Fruit fly (Drosophila melanogaster): Measurements from ENCODE around the gene CG10195.

Gene CG10195

dm6 chr2L:19479249-19479984 lies 5.1 kb downstream of the CG10195 start:
- TF ChIP-seq Abd-B (GFP tag; optimal IDR thresholded peaks at IDR 0.05) = no peak
- TF ChIP-seq dl (GFP tag; optimal IDR thresholded peaks at IDR 0.05; ENCODE audit: insufficient read depth in 1 of 2, partially characterized antibody in 2 of 2) = no peak

dm6 chr2L:19473397-19474009 lies 11.0 kb downstream of the CG10195 start:
- TF ChIP-seq brk (GFP tag; optimal IDR thresholded peaks at IDR 0.05) (no peak), Dfd (GFP tag; optimal IDR thresholded peaks at IDR 0.05) (no peak), tai (GFP tag; optimal IDR thresholded peaks at IDR 0.05) (no peak), Vsx2 (GFP tag; optimal IDR thresholded peaks at IDR 0.05; ENCODE audit: partially characterized antibody) (no peak), dsf (GFP tag; optimal IDR thresholded peaks at IDR 0.05; ENCODE audit: borderline replicate concordance) (no peak), Hr78 (GFP tag; optimal IDR thresholded peaks at IDR 0.05) (no peak), Rel (GFP tag; optimal IDR thresholded peaks at IDR 0.05) (no peak), Rel (tag; optimal IDR thresholded peaks at IDR 0.05) (no peak), Dif (GFP tag; optimal IDR thresholded peaks at IDR 0.05; ENCODE audit: partially characterized antibody) (no peak), foxo (GFP tag; optimal IDR thresholded peaks at IDR 0.05) (no peak), rgr (GFP tag; optimal IDR thresholded peaks at IDR 0.05) (no peak), CG32264 (GFP tag; optimal IDR thresholded peaks at IDR 0.05) (no peak), dmrt93B (GFP tag; optimal IDR thresholded peaks at IDR 0.05) (no peak), fru (GFP tag; optimal IDR thresholded peaks at IDR 0.05) (no peak), Myc (optimal IDR thresholded peaks at IDR 0.05) (no peak), GATAd (GFP tag; optimal IDR thresholded peaks at IDR 0.05) (no peak), psq (GFP tag; optimal IDR thresholded peaks at IDR 0.05) (no peak), pan (optimal IDR thresholded peaks at IDR 0.05) (no peak)

- TF ChIP-seq Mio (GFP tag; optimal IDR thresholded peaks at IDR 0.05) = no peak
- TF ChIP-seq Hr83 (GFP tag; optimal IDR thresholded peaks at IDR 0.05; ENCODE audit: poor library complexity, severe bottlenecking) = no peak
- no peak for TF ChIP-seq N (GFP tag; optimal IDR thresholded peaks at IDR 0.05)
Observed at dm6 chr2L:19472256-19472655, 12.2 kb downstream of the CG10195 start.

- TF ChIP-seq foxo (GFP tag; optimal IDR thresholded peaks at IDR 0.05) = no peak
- TF ChIP-seq Jra (GFP tag; optimal IDR thresholded peaks at IDR 0.05) = no peak
- TF ChIP-seq CG32264 (GFP tag; optimal IDR thresholded peaks at IDR 0.05) = no peak
- no peak for TF ChIP-seq Vsx2 (GFP tag; optimal IDR thresholded peaks at IDR 0.05; ENCODE audit: partially characterized antibody)
- TF ChIP-seq dsf (GFP tag; optimal IDR thresholded peaks at IDR 0.05; ENCODE audit: borderline replicate concordance) = no peak
- TF ChIP-seq jim (GFP tag; optimal IDR thresholded peaks at IDR 0.05) = no peak
- TF ChIP-seq brk (GFP tag; optimal IDR thresholded peaks at IDR 0.05) = no peak
- no peak for TF ChIP-seq h (GFP tag; optimal IDR thresholded peaks at IDR 0.05)
- TF ChIP-seq GATAd (GFP tag; optimal IDR thresholded peaks at IDR 0.05) = no peak
- TF ChIP-seq Myc (optimal IDR thresholded peaks at IDR 0.05) = no peak
Observed at dm6 chr2L:19469751-19470150, 14.8 kb downstream of the CG10195 start.

dm6 chr2L:19469090-19469489 lies 15.4 kb downstream of the CG10195 start:
- TF ChIP-seq dsf (GFP tag; optimal IDR thresholded peaks at IDR 0.05; ENCODE audit: borderline replicate concordance) (no peak), Myc (optimal IDR thresholded peaks at IDR 0.05) (no peak), Hr78 (GFP tag; optimal IDR thresholded peaks at IDR 0.05) (no peak), sv (GFP tag; optimal IDR thresholded peaks at IDR 0.05) (no peak), usp (GFP tag; optimal IDR thresholded peaks at IDR 0.05) (no peak), GATAd (GFP tag; optimal IDR thresholded peaks at IDR 0.05) (no peak), Abd-B (GFP tag; optimal IDR thresholded peaks at IDR 0.05) (no peak), Dfd (GFP tag; optimal IDR thresholded peaks at IDR 0.05) (no peak)

- TF ChIP-seq foxo (GFP tag; optimal IDR thresholded peaks at IDR 0.05) (no peak), Vsx2 (GFP tag; optimal IDR thresholded peaks at IDR 0.05; ENCODE audit: partially characterized antibody) (no peak), Abd-B (GFP tag; optimal IDR thresholded peaks at IDR 0.05) (no peak), Rel (GFP tag; optimal IDR thresholded peaks at IDR 0.05) (no peak), Rel (tag; optimal IDR thresholded peaks at IDR 0.05) (no peak), Dfd (GFP tag; optimal IDR thresholded peaks at IDR 0.05) (no peak), Sp1 (GFP tag; optimal IDR thresholded peaks at IDR 0.05) (no peak), pan (optimal IDR thresholded peaks at IDR 0.05) (no peak), lola (GFP tag; optimal IDR thresholded peaks at IDR 0.05) (no peak), br (GFP tag; optimal IDR thresholded peaks at IDR 0.05) (no peak), CG32264 (GFP tag; optimal IDR thresholded peaks at IDR 0.05) (no peak), woc (GFP tag; optimal IDR thresholded peaks at IDR 0.05) (no peak), Myc (optimal IDR thresholded peaks at IDR 0.05) (no peak), sv (GFP tag; optimal IDR thresholded peaks at IDR 0.05) (no peak), CG9705 (GFP tag; optimal IDR thresholded peaks at IDR 0.05) (no peak), GATAd (GFP tag; optimal IDR thresholded peaks at IDR 0.05) (no peak), N (GFP tag; optimal IDR thresholded peaks at IDR 0.05) (no peak), ey (GFP tag; optimal IDR thresholded peaks at IDR 0.05) (no peak), Mio (GFP tag; optimal IDR thresholded peaks at IDR 0.05) (no peak), Hr78 (GFP tag; optimal IDR thresholded peaks at IDR 0.05) (no peak)
Observed at dm6 chr2L:19463824-19464317, 20.6 kb downstream of the CG10195 start, which contains the start of gene tj. Gene tj (plus strand): TSS chr2L:19464267.

Measured in whole organism, wandering third instar larva.